Worm (Caenorhabditis elegans) whole organism, L3 larva: ENCODE data around the gene str-263.

ENCODE experiments used
- aly-2 ChIP-seq: fragments of 150-350 bp; optimal IDR thresholded peaks from 2 replicates; lab custom pipeline; 2014; ENCODE audit warnings: missing biosample characterization, missing genetic modification characterization
- ceh-16 ChIP-seq: sonication (generic microtip); optimal IDR thresholded peaks from 2 replicates; lab custom pipeline; 2017; ENCODE audit warnings: missing biosample characterization, missing genetic modification characterization
- ceh-82 ChIP-seq: fragments of 150-350 bp; optimal IDR thresholded peaks from 2 replicates; lab custom pipeline; 2014; ENCODE audit warnings: missing biosample characterization, missing genetic modification characterization
- daf-12 ChIP-seq: fragments of 150-350 bp; optimal IDR thresholded peaks from 2 replicates; lab custom pipeline; 2014; ENCODE audit warnings: missing biosample characterization, missing genetic modification reagents, missing genetic modification characterization
- lin-15B ChIP-seq: fragments of 150-350 bp; optimal IDR thresholded peaks from 2 replicates; lab custom pipeline; 2014; ENCODE audit warnings: missing biosample characterization, missing genetic modification characterization
- nfya-1 ChIP-seq: sonication (generic microtip); optimal IDR thresholded peaks from 2 replicates; lab custom pipeline; 2017; ENCODE audit warnings: missing genetic modification characterization, mild to moderate bottlenecking, missing compliant biosample characterization, antibody characterized with exemption, moderate library complexity; ENCODE audit not compliant: insufficient read depth
- nhr-11 ChIP-seq: fragments of 150-350 bp; optimal IDR thresholded peaks from 2 replicates; lab custom pipeline; 2014; ENCODE audit warnings: missing biosample characterization, missing genetic modification characterization
- nhr-76 ChIP-seq: fragments of 150-350 bp; sonication (generic microtip); optimal IDR thresholded peaks from 5 replicates; lab custom pipeline; 2014; ENCODE audit warnings: missing biosample characterization, missing genetic modification characterization
- skn-1 ChIP-seq: fragments of 150-350 bp; optimal IDR thresholded peaks from 2 replicates; lab custom pipeline; 2014; ENCODE audit warnings: missing biosample characterization, missing genetic modification characterization
- snpc-4 ChIP-seq: fragments of 150-350 bp; optimal IDR thresholded peaks from 2 replicates; lab custom pipeline; 2014; ENCODE audit warnings: missing biosample characterization, missing genetic modification characterization
- ztf-11 ChIP-seq: fragments of 150-350 bp; optimal IDR thresholded peaks from 2 replicates; lab custom pipeline; 2014; ENCODE audit warnings: missing biosample characterization, missing genetic modification characterization
- ztf-4 ChIP-seq: fragments of 150-350 bp; optimal IDR thresholded peaks from 2 replicates; lab custom pipeline; 2014; ENCODE audit warnings: missing biosample characterization, missing genetic modification characterization

- TF ChIP-seq nhr-76: no peak
- TF ChIP-seq daf-12 (tag; lab: Kevin White, UChicago): no peak
- TF ChIP-seq aly-2 (tag; lab: Kevin White, UChicago): no peak
- TF ChIP-seq ceh-16: no peak
- TF ChIP-seq ztf-4 (tag; lab: Kevin White, UChicago): no peak
- no peak for TF ChIP-seq ztf-11 (tag; lab: Kevin White, UChicago)
- TF ChIP-seq snpc-4: no peak
- peak; percentile 30 for TF ChIP-seq nfya-1 (tag; lab: Kevin White, UChicago)
- TF ChIP-seq nhr-11: no peak
- no peak for TF ChIP-seq lin-15B
- TF ChIP-seq skn-1 (tag; lab: Kevin White, UChicago): no peak
- TF ChIP-seq ceh-82: no peak
Observed at ce11 chrV:15563985-15564384, 49.0 kb upstream of the str-263 start.
